Worm (Caenorhabditis elegans) whole organism, late embryonic: Measurements from ENCODE around the gene C18F10.7.

Experiments
- C08G9.2 ChIP-seq: sonication (generic microtip); optimal IDR thresholded peaks from 2 replicates; lab custom pipeline; 2016; ENCODE audit warnings: mild to moderate bottlenecking, missing genetic modification characterization, moderate library complexity, missing compliant biosample characterization
- C38D4.7 ChIP-seq: fragments of 200-800 bp; sonication (Bioruptor generic); optimal IDR thresholded peaks from 2 replicates; lab custom pipeline; 2018; ENCODE audit warnings: mild to moderate bottlenecking, missing genetic modification characterization, moderate library complexity, missing compliant biosample characterization
- K02D7.2 ChIP-seq: sonication (generic microtip); optimal IDR thresholded peaks from 2 replicates; lab custom pipeline; 2017; ENCODE audit warnings: mild to moderate bottlenecking, missing genetic modification characterization, missing compliant biosample characterization
- K09A11.1 ChIP-seq: sonication (generic microtip); optimal IDR thresholded peaks from 2 replicates; lab custom pipeline; 2017; ENCODE audit warnings: antibody characterized with exemption, mild to moderate bottlenecking, missing genetic modification characterization, missing compliant biosample characterization; ENCODE audit not compliant: insufficient read depth
- T23F11.4 ChIP-seq: fragments of 200-800 bp; sonication (Bioruptor generic); optimal IDR thresholded peaks from 2 replicates; lab custom pipeline; 2018; ENCODE audit warnings: mild to moderate bottlenecking, missing genetic modification characterization, missing compliant biosample characterization
- ahr-1 ChIP-seq: sonication (generic microtip); optimal IDR thresholded peaks from 2 replicates; lab custom pipeline; 2016; ENCODE audit warnings: missing genetic modification characterization, missing compliant biosample characterization
- ceh-14 ChIP-seq: sonication (generic microtip); optimal IDR thresholded peaks from 2 replicates; lab custom pipeline; 2016; ENCODE audit warnings: missing genotype, missing genetic modification characterization, missing compliant biosample characterization
- ceh-18 ChIP-seq: sonication (generic microtip); optimal IDR thresholded peaks from 2 replicates; lab custom pipeline; 2016; ENCODE audit warnings: missing genetic modification characterization, missing compliant biosample characterization
- ceh-19 ChIP-seq: fragments of 200-800 bp; sonication (Bioruptor generic); optimal IDR thresholded peaks from 2 replicates; lab custom pipeline; 2018; ENCODE audit warnings: mild to moderate bottlenecking, missing genetic modification characterization, missing compliant biosample characterization
- ceh-30 ChIP-seq: fragments of 150-350 bp; optimal IDR thresholded peaks from 2 replicates; lab custom pipeline; 2014; ENCODE audit warnings: missing biosample characterization, missing genetic modification characterization
- ceh-34 ChIP-seq: sonication (generic microtip); optimal IDR thresholded peaks from 2 replicates; lab custom pipeline; 2016; ENCODE audit warnings: mild to moderate bottlenecking, missing genetic modification characterization, missing compliant biosample characterization
- ceh-45 ChIP-seq: fragments of 200-800 bp; sonication (Bioruptor generic); IDR thresholded peaks from 2 replicates; pipeline ENCODE4 v1.3.6; 2022; ENCODE audit warnings: missing genetic modification reagents, missing genetic modification characterization, missing compliant biosample characterization
- ceh-48 ChIP-seq: sonication (generic microtip); optimal IDR thresholded peaks from 2 replicates; lab custom pipeline; 2016; ENCODE audit warnings: missing genetic modification characterization, inconsistent platforms, missing compliant biosample characterization
- ceh-6 ChIP-seq: fragments of 200-800 bp; sonication (Bioruptor generic); optimal IDR thresholded peaks from 2 replicates; lab custom pipeline; 2018; ENCODE audit warnings: mild to moderate bottlenecking, missing genetic modification characterization, missing compliant biosample characterization
- dve-1 ChIP-seq: sonication (generic microtip); optimal IDR thresholded peaks from 2 replicates; lab custom pipeline; 2017; ENCODE audit warnings: antibody characterized with exemption, mild to moderate bottlenecking, missing genetic modification characterization, missing compliant biosample characterization
- elt-4 ChIP-seq: sonication (generic microtip); optimal IDR thresholded peaks from 2 replicates; lab custom pipeline; 2016; ENCODE audit warnings: missing genetic modification characterization, missing compliant biosample characterization
- ets-4 ChIP-seq: sonication (generic microtip); optimal IDR thresholded peaks from 2 replicates; lab custom pipeline; 2016; ENCODE audit warnings: missing genetic modification characterization, missing compliant biosample characterization
- eyg-1 ChIP-seq: sonication (generic microtip); optimal IDR thresholded peaks from 2 replicates; lab custom pipeline; 2016; ENCODE audit warnings: missing genotype, missing genetic modification characterization, missing compliant biosample characterization
- fkh-6 ChIP-seq: sonication (generic microtip); optimal IDR thresholded peaks from 2 replicates; lab custom pipeline; 2016; ENCODE audit warnings: missing genetic modification characterization, missing compliant biosample characterization
- hlh-30 ChIP-seq: sonication (generic microtip); optimal IDR thresholded peaks from 2 replicates; lab custom pipeline; 2017; ENCODE audit warnings: antibody characterized with exemption, missing genetic modification characterization, missing compliant biosample characterization; ENCODE audit not compliant: insufficient read depth
- hlh-8 ChIP-seq: sonication (generic microtip); optimal IDR thresholded peaks from 2 replicates; lab custom pipeline; 2016; ENCODE audit warnings: missing genotype, missing genetic modification characterization, missing compliant biosample characterization
- madf-2 ChIP-seq: sonication (generic microtip); optimal IDR thresholded peaks from 2 replicates; lab custom pipeline; 2017; ENCODE audit warnings: missing genetic modification characterization, missing compliant biosample characterization
- mec-3 ChIP-seq: sonication (generic microtip); optimal IDR thresholded peaks from 2 replicates; lab custom pipeline; 2016; ENCODE audit warnings: borderline replicate concordance, missing genetic modification characterization, missing compliant biosample characterization
- nhr-11 ChIP-seq: fragments of 150-350 bp; optimal IDR thresholded peaks from 2 replicates; lab custom pipeline; 2014; ENCODE audit warnings: missing biosample characterization, missing genetic modification characterization
- nhr-232 ChIP-seq: sonication (generic microtip); optimal IDR thresholded peaks from 2 replicates; lab custom pipeline; 2016; ENCODE audit warnings: missing genetic modification characterization, missing compliant biosample characterization
- npax-4 ChIP-seq: sonication (generic microtip); optimal IDR thresholded peaks from 2 replicates; lab custom pipeline; 2016; ENCODE audit warnings: missing genetic modification characterization, missing compliant biosample characterization
- pag-3 ChIP-seq: sonication (generic microtip); optimal IDR thresholded peaks from 2 replicates; lab custom pipeline; 2016; ENCODE audit warnings: missing compliant biosample characterization, missing genetic modification characterization, borderline replicate concordance
- pax-1 ChIP-seq: fragments of 150-350 bp; optimal IDR thresholded peaks from 2 replicates; lab custom pipeline; 2014; ENCODE audit warnings: missing biosample characterization, missing genetic modification characterization
- pha-4 ChIP-seq: fragments of 150-350 bp; optimal IDR thresholded peaks from 2 replicates; lab custom pipeline; 2018; ENCODE audit warnings: missing biosample characterization, missing genetic modification reagents, missing genetic modification characterization
- pqm-1 ChIP-seq: sonication (generic microtip); optimal IDR thresholded peaks from 2 replicates; lab custom pipeline; 2016; ENCODE audit warnings: missing genetic modification characterization, missing compliant biosample characterization
- rnt-1 ChIP-seq: sonication (generic microtip); optimal IDR thresholded peaks from 2 replicates; lab custom pipeline; 2016; ENCODE audit warnings: missing genetic modification characterization, missing compliant biosample characterization
- sox-2 ChIP-seq: fragments of 200-800 bp; sonication (Bioruptor generic); IDR thresholded peaks from 2 replicates; pipeline ENCODE4 v1.3.6; 2022; ENCODE audit warnings: missing genetic modification reagents, missing genetic modification characterization, missing compliant biosample characterization
- sox-4 ChIP-seq: sonication (generic microtip); optimal IDR thresholded peaks from 2 replicates; lab custom pipeline; 2017; ENCODE audit warnings: mild to moderate bottlenecking, missing genetic modification characterization, inconsistent platforms, missing compliant biosample characterization
- syd-9 ChIP-seq: sonication (generic microtip); optimal IDR thresholded peaks from 2 replicates; lab custom pipeline; 2016; ENCODE audit warnings: mild to moderate bottlenecking, missing genetic modification characterization, moderate library complexity, missing compliant biosample characterization
- tbx-2 ChIP-seq: sonication (generic microtip); optimal IDR thresholded peaks from 2 replicates; lab custom pipeline; 2016; ENCODE audit warnings: missing genetic modification characterization, missing compliant biosample characterization
- tbx-7 ChIP-seq: sonication (generic microtip); optimal IDR thresholded peaks from 2 replicates; lab custom pipeline; 2016; ENCODE audit warnings: missing genotype, missing genetic modification characterization, missing compliant biosample characterization
- ttx-3 ChIP-seq: sonication (generic microtip); optimal IDR thresholded peaks from 2 replicates; lab custom pipeline; 2016; ENCODE audit warnings: missing genetic modification reagents, missing genetic modification characterization, missing compliant biosample characterization
- unc-42 ChIP-seq: sonication (generic microtip); optimal IDR thresholded peaks from 2 replicates; lab custom pipeline; 2016; ENCODE audit warnings: missing genotype, missing genetic modification characterization, missing compliant biosample characterization
- unc-55 ChIP-seq: sonication (generic microtip); optimal IDR thresholded peaks from 2 replicates; lab custom pipeline; 2017; ENCODE audit warnings: missing biosample characterization, missing genetic modification reagents, missing genetic modification characterization
- unc-86 ChIP-seq: sonication (generic microtip); optimal IDR thresholded peaks from 2 replicates; lab custom pipeline; 2016; ENCODE audit warnings: missing genetic modification characterization, missing compliant biosample characterization
- zip-5 ChIP-seq: sonication (generic microtip); optimal IDR thresholded peaks from 2 replicates; lab custom pipeline; 2016; ENCODE audit warnings: missing genetic modification characterization, missing compliant biosample characterization

Gene C18F10.7

ce11 chrIII:6254737-6255136 lies 23.4 kb downstream of the C18F10.7 start, which contains the start of gene srg-8:
srg-8 (minus strand) TSS chrIII:6254837.
- TF ChIP-seq ceh-14: no peak
- no peak for TF ChIP-seq ceh-30
- no peak for TF ChIP-seq ttx-3
- TF ChIP-seq ceh-34 (tag; lab: Kevin White, UChicago): no peak
- TF ChIP-seq madf-2 (tag; lab: Kevin White, UChicago): no peak
- TF ChIP-seq pax-1 (tag; lab: Kevin White, UChicago): no peak
- TF ChIP-seq dve-1 (tag; lab: Kevin White, UChicago): no peak
- TF ChIP-seq sox-2 (GFP tag; lab: Robert Waterston, UW): no peak
- no peak for TF ChIP-seq pag-3 (tag; lab: Kevin White, UChicago)
- no peak for TF ChIP-seq K09A11.1
- TF ChIP-seq ceh-45 (GFP tag; lab: Robert Waterston, UW): no peak
- TF ChIP-seq eyg-1: no peak
- no peak for TF ChIP-seq tbx-2
- no peak for TF ChIP-seq K02D7.2
- TF ChIP-seq ceh-18 (tag; lab: Kevin White, UChicago): no peak

- TF ChIP-seq ceh-19 (GFP tag; lab: Kevin White, UChicago) (no peak), hlh-8 (no peak), ttx-3 (no peak), pha-4 (no peak), sox-2 (GFP tag; lab: Robert Waterston, UW) (no peak), T23F11.4 (no peak), ceh-6 (GFP tag; lab: Kevin White, UChicago) (no peak), hlh-30 (tag; lab: Kevin White, UChicago) (no peak), unc-42 (tag; lab: Kevin White, UChicago) (no peak), ceh-45 (GFP tag; lab: Robert Waterston, UW) (no peak), pqm-1 (tag; lab: Kevin White, UChicago) (no peak), npax-4 (tag; lab: Kevin White, UChicago) (no peak)
Measured at ce11 chrIII:6251511-6251910, 26.6 kb downstream of the C18F10.7 start, which contains the start of gene amdh-1. amdh-1 (plus strand) TSS chrIII:6251811.

- TF ChIP-seq nhr-11 (tag; lab: Kevin White, UChicago): no peak
- no peak for TF ChIP-seq pax-1 (tag; lab: Kevin White, UChicago)
- no peak for TF ChIP-seq ceh-48 (tag; lab: Kevin White, UChicago)
- no peak for TF ChIP-seq eyg-1
- TF ChIP-seq ets-4 (tag; lab: Kevin White, UChicago): no peak
- no peak for TF ChIP-seq syd-9 (tag; lab: Kevin White, UChicago)
- TF ChIP-seq ceh-34 (tag; lab: Kevin White, UChicago): no peak
- no peak for TF ChIP-seq fkh-6 (tag; lab: Kevin White, UChicago)
- TF ChIP-seq sox-2 (GFP tag; lab: Robert Waterston, UW): no peak
Measured at ce11 chrIII:6248064-6248687, 30.0 kb downstream of the C18F10.7 start, which contains the start of the genes gen-1 and stt-3. gen-1 (minus strand) TSS chrIII:6248158. stt-3 (plus strand) TSS chrIII:6248637.

- TF ChIP-seq ceh-45 (GFP tag; lab: Robert Waterston, UW): no peak
- TF ChIP-seq eyg-1: no peak
- no peak for TF ChIP-seq syd-9 (tag; lab: Kevin White, UChicago)
- no peak for TF ChIP-seq hlh-8
- TF ChIP-seq, all 69 proteins: peak for 0
Measured at ce11 chrIII:6245728-6246127, 32.4 kb downstream of the C18F10.7 start, which contains the start of gene bcas-2. bcas-2 (minus strand) TSS chrIII:6245828.

- TF ChIP-seq madf-2 (tag; lab: Kevin White, UChicago) (no peak), rnt-1 (no peak), pha-4 (no peak), npax-4 (tag; lab: Kevin White, UChicago) (no peak), unc-55 (no peak), eyg-1 (no peak), sox-4 (tag; lab: Kevin White, UChicago) (no peak), zip-5 (no peak), mec-3 (no peak), tbx-7 (tag; lab: Kevin White, UChicago) (no peak), ceh-45 (GFP tag; lab: Robert Waterston, UW) (no peak), ahr-1 (tag; lab: Kevin White, UChicago) (no peak), C38D4.7 (GFP tag; lab: Kevin White, UChicago) (no peak), nhr-232 (tag; lab: Kevin White, UChicago) (no peak), tbx-2 (no peak), C08G9.2 (tag; lab: Kevin White, UChicago) (no peak), unc-86 (tag; lab: Kevin White, UChicago) (no peak), K09A11.1 (no peak), elt-4 (tag; lab: Kevin White, UChicago) (no peak)
- TF ChIP-seq, all 69 proteins: peak for 0
Measured at ce11 chrIII:6240528-6240927, 37.6 kb downstream of the C18F10.7 start, which contains the start of gene T12A2.3. T12A2.3 (plus strand) TSS chrIII:6240828.
